Fruit fly (Drosophila melanogaster): ENCODE measurements around the gene rols.

The rols gene

dm6 chr3L:12062788-12063218 is 1.9 kb downstream of the rols start:
- TF ChIP-seq EcR (GFP tag; optimal IDR thresholded peaks at IDR 0.05) (peak in 1 of 2 experiments; percentile 97), usp (GFP tag; optimal IDR thresholded peaks at IDR 0.05) (no peak)

dm6 chr3L:12062219-12062618 is 2.4 kb downstream of the rols start:
- TF ChIP-seq psq (optimal IDR thresholded peaks at IDR 0.05) = no peak
- TF ChIP-seq pan (optimal IDR thresholded peaks at IDR 0.05) = no peak
- TF ChIP-seq Dll (optimal IDR thresholded peaks at IDR 0.05) = no peak
- TF ChIP-seq usp (GFP tag; optimal IDR thresholded peaks at IDR 0.05) = no peak
- no peak for TF ChIP-seq EcR (GFP tag; optimal IDR thresholded peaks at IDR 0.05)

DNA sequence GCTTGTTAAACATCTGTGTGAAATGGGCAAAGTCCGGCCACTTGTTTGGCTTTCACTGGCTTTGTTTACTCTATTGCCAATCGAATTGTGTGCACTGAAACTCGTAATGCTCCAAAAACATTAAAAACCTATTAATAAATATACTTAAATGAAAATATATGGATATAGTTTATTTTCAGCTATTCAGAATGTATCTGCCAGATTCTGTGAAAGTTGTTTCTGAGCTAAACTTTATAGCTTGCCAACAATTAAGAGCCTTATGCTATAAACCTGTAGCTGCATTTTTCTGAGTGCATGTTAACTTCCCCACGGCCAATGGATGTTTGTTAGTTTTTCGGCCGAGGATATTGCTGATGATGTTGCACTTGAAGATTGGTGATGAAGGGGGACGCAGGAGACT is 4.6 kb downstream of the rols start:
- TF ChIP-seq pan (optimal IDR thresholded peaks at IDR 0.05) (no peak), usp (GFP tag; optimal IDR thresholded peaks at IDR 0.05) (no peak)

DNA sequence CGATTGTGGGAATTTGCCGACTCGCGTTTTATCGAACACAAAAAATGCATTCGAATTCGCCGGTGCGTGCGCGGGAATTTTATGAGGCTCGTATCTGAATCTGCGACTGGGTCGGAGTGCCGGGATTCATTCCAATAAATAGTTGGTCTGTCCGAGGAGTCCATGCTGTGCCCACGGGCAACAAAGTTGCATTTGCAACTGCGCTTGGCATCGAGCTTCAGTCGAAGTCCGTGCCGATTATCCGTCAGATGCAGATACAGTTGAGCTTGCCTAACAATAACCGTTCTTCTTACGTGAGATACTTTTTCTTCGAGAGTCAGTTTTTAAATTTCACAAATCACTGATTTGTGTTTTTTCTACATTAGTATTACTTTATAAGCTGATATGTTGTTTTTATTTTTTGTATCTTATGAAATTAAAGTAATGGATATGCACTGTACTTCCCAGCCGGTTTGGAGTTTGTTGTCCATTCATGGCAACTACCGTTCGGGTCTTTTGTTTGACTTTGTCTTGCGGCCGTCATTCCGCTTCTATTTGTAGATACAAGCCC is 6.3 kb downstream of the rols start:
- TF ChIP-seq pan (optimal IDR thresholded peaks at IDR 0.05) (no peak), usp (GFP tag; optimal IDR thresholded peaks at IDR 0.05) (no peak), CG8478 (optimal IDR thresholded peaks at IDR 0.05) (no peak), psq (optimal IDR thresholded peaks at IDR 0.05) (no peak), EcR (GFP tag; optimal IDR thresholded peaks at IDR 0.05) (no peak), Dll (optimal IDR thresholded peaks at IDR 0.05) (no peak)

DNA sequence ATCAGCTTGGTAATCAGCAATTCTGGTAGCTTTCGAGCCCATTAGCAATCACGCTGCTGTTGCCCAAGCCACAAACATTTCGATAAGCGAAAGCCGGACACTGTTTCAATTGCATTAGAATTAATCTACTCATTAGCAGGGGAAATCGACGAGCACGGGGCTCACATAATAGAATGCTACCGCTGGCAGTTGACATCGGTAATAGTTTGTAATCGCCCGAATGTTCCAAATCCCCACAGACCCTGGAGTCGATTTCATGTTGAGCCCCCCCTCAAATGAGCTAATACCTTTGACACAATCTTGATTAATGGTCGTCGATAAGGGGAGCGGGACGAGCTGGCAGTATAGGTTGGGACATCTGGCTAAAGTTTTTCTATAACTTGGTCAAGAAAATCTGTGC is 7.1 kb downstream of the rols start:
- no peak for TF ChIP-seq usp (GFP tag; optimal IDR thresholded peaks at IDR 0.05)
- TF ChIP-seq EcR (GFP tag; optimal IDR thresholded peaks at IDR 0.05) = no peak
- no peak for TF ChIP-seq Dll (optimal IDR thresholded peaks at IDR 0.05)
- TF ChIP-seq psq (optimal IDR thresholded peaks at IDR 0.05) = no peak
- no peak for TF ChIP-seq CG8478 (optimal IDR thresholded peaks at IDR 0.05)
- TF ChIP-seq pan (optimal IDR thresholded peaks at IDR 0.05) = no peak

dm6 chr3L:12056286-12057178 is 8.1 kb downstream of the rols start:
- no peak for TF ChIP-seq psq (optimal IDR thresholded peaks at IDR 0.05)
- peak; percentile 60 for TF ChIP-seq Dll (optimal IDR thresholded peaks at IDR 0.05)
- peak; percentile 69 for TF ChIP-seq pan (optimal IDR thresholded peaks at IDR 0.05)

dm6 chr3L:12053695-12054094 is 11.0 kb downstream of the rols start:
- TF ChIP-seq Dll (optimal IDR thresholded peaks at IDR 0.05) = no peak
- TF ChIP-seq pan (optimal IDR thresholded peaks at IDR 0.05) = no peak
- TF ChIP-seq psq (optimal IDR thresholded peaks at IDR 0.05) = no peak
- TF ChIP-seq usp (GFP tag; optimal IDR thresholded peaks at IDR 0.05) = no peak
- TF ChIP-seq CG8478 (optimal IDR thresholded peaks at IDR 0.05) = no peak
- no peak for TF ChIP-seq EcR (GFP tag; optimal IDR thresholded peaks at IDR 0.05)

DNA sequence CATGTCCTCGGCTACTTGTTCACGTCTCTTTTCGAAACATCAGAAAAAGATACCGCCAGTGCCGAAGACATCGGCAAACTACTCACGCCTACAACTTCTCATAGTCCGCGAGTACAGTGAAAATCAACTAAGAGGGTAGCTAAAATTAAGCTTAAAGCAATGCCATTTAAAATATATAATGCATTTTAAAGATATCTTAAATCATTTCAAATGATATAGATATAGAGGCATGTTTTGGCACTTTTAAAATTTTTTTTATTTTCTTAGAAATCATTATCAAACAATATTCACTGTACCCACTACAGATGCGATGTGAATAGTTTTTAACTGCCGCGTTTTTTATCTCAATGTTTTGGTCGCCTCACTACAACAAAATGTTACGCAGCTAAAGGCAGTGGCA is 14.0 kb downstream of the rols start:
- TF ChIP-seq Dll (optimal IDR thresholded peaks at IDR 0.05) (no peak), EcR (GFP tag; optimal IDR thresholded peaks at IDR 0.05) (no peak)

DNA sequence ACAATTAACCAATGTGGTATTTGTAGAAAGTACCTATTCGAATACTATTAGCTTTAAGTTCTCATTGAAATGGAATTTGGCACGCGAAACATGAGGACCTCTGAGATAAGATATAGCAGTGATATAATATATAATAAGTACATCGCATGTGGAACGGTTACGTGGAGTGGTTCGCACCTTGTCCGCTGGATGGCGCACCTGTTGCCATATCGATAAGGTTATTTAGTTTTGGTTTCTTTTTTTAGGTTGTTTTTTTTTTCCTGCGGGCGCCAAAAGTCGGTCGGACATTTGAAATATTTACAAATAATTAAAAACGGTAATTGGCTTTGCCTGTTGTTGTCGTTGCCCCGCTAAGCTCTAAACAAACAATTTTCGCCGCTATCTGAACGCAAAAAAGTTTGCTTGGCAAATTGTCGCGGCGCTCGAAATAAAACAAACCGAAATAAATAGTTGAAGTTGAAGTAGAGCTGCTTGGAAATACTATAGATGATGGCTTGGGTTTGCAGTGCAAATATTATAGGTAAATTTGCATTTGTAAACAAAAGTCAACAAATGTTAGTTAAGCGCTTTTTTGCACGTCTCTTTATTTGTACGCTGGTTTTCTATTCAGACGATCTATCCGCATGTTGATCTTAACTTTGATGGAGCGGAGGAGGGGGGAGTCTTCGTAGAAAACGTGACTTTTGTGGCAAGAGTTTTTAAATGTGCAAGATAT is 14.9 kb downstream of the rols start:
- TF ChIP-seq psq (optimal IDR thresholded peaks at IDR 0.05) (no peak), pan (optimal IDR thresholded peaks at IDR 0.05) (no peak)

dm6 chr3L:12045443-12045842 is 19.2 kb downstream of the rols start:
- TF ChIP-seq usp (GFP tag; optimal IDR thresholded peaks at IDR 0.05) (no peak), CG8478 (optimal IDR thresholded peaks at IDR 0.05) (no peak), psq (optimal IDR thresholded peaks at IDR 0.05) (no peak), pan (optimal IDR thresholded peaks at IDR 0.05) (no peak), Dll (optimal IDR thresholded peaks at IDR 0.05) (no peak)

- TF ChIP-seq CG8478 (optimal IDR thresholded peaks at IDR 0.05) (no peak), usp (GFP tag; optimal IDR thresholded peaks at IDR 0.05) (no peak), Dll (optimal IDR thresholded peaks at IDR 0.05) (no peak), psq (optimal IDR thresholded peaks at IDR 0.05) (no peak), EcR (GFP tag; optimal IDR thresholded peaks at IDR 0.05) (no peak), pan (optimal IDR thresholded peaks at IDR 0.05) (no peak)
These were observed 20.4 kb downstream of the rols start, which contains the start of gene CG43638 for dm6 chr3L:12044279-12044678. Gene CG43638 (plus strand): TSS chr3L:12044579.

DNA sequence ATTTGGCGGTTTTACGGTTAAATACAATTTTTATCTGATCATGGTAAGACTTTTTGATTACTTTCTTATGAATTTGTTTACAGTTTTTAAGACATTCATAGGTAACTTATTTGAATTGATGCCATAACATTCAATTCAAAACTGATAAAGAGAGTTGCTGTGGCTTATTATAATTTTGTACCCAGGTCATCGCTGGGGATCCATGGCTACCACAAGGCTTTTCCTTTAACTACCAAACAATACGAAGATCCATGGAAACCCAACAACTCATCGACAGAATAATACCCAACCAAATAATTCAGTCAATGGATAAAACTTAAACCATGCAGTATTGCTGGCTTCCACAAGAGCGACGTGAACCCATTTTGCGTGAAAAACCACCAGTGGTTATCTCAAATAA is 22.6 kb downstream of the rols start, which contains the start of gene CG6793:
Gene CG6793 (plus strand): TSS at position 301 of the 400 bp plus-strand sequence.
- no peak for TF ChIP-seq EcR (GFP tag; optimal IDR thresholded peaks at IDR 0.05)
- no peak for TF ChIP-seq CG8478 (optimal IDR thresholded peaks at IDR 0.05)
- TF ChIP-seq Dll (optimal IDR thresholded peaks at IDR 0.05) = no peak
- no peak for TF ChIP-seq psq (optimal IDR thresholded peaks at IDR 0.05)
- no peak for TF ChIP-seq pan (optimal IDR thresholded peaks at IDR 0.05)
- no peak for TF ChIP-seq usp (GFP tag; optimal IDR thresholded peaks at IDR 0.05)

Measured in whole organism.